Worm (Caenorhabditis elegans) whole organism, midembryonic: ENCODE measurements around the gene lgc-52.

Experiments used
- T22C8.4 ChIP-seq: fragments of 200-800 bp; sonication (Bioruptor generic); IDR thresholded peaks from 2 replicates; pipeline ENCODE4 v1.3.6; 2022; ENCODE audit warnings: missing genetic modification characterization, missing compliant biosample characterization
- cog-1 ChIP-seq: sonication (generic microtip); optimal IDR thresholded peaks from 2 replicates; lab custom pipeline; 2016; ENCODE audit warnings: missing genetic modification characterization, missing compliant biosample characterization
- flt-1 ChIP-seq: fragments of 200-800 bp; sonication (Bioruptor generic); IDR thresholded peaks from 2 replicates; pipeline ENCODE4 v1.3.6; 2022; ENCODE audit warnings: missing genetic modification characterization, missing compliant biosample characterization
- klf-2 ChIP-seq: fragments of 200-800 bp; sonication (Bioruptor generic); conservative IDR thresholded peaks from 2 replicates; pipeline ENCODE4 v1.3.6; 2022; ENCODE audit warnings: missing genetic modification reagents, missing genetic modification characterization, missing compliant biosample characterization
- med-1 ChIP-seq: sonication (generic microtip); optimal IDR thresholded peaks from 2 replicates; lab custom pipeline; 2017; ENCODE audit warnings: missing genetic modification characterization, mild to moderate bottlenecking, missing compliant biosample characterization, antibody characterized with exemption, missing genetic modification reagents; ENCODE audit not compliant: insufficient read depth
- ref-1 ChIP-seq: fragments of 200-800 bp; sonication (Bioruptor generic); conservative IDR thresholded peaks from 2 replicates; pipeline ENCODE4 v1.3.6; 2022; ENCODE audit warnings: missing genetic modification reagents, missing genetic modification characterization, missing compliant biosample characterization
- tab-1 ChIP-seq: fragments of 200-800 bp; sonication (Bioruptor generic); IDR thresholded peaks from 2 replicates; pipeline ENCODE4 v1.3.6; 2022; ENCODE audit warnings: missing genetic modification characterization, missing compliant biosample characterization
- ztf-23 ChIP-seq: fragments of 200-800 bp; sonication (Bioruptor generic); IDR thresholded peaks from 2 replicates; pipeline ENCODE4 v1.3.6; 2022; ENCODE audit warnings: missing genetic modification reagents, missing genetic modification characterization, missing compliant biosample characterization
- ztf-29 ChIP-seq: fragments of 200-800 bp; sonication (Bioruptor generic); IDR thresholded peaks from 2 replicates; pipeline ENCODE4 v1.3.6; 2022; ENCODE audit warnings: missing genetic modification reagents, missing genetic modification characterization, missing compliant biosample characterization

- TF ChIP-seq tab-1 (GFP tag; lab: Robert Waterston, UW) (no peak), ref-1 (GFP tag; lab: Robert Waterston, UW) (no peak), flt-1 (GFP tag; lab: Robert Waterston, UW) (no peak), T22C8.4 (GFP tag; lab: Robert Waterston, UW) (no peak), ztf-23 (no peak), cog-1 (tag; lab: Kevin White, UChicago) (no peak), med-1 (GFP tag; lab: Kevin White, UChicago) (no peak), klf-2 (GFP tag; lab: Robert Waterston, UW) (no peak), ztf-29 (GFP tag; lab: Robert Waterston, UW) (no peak)
Observed at ce11 chrIV:15291607-15292006, 55.7 kb downstream of the lgc-52 start, which contains the start of gene pqn-91.
